Fruit fly (Drosophila melanogaster): ENCODE data around the gene CG7142.
A peak's percentile ranks its signal among the peaks of the same experiment; 100 is the strongest.

The CG7142 gene

DNA sequence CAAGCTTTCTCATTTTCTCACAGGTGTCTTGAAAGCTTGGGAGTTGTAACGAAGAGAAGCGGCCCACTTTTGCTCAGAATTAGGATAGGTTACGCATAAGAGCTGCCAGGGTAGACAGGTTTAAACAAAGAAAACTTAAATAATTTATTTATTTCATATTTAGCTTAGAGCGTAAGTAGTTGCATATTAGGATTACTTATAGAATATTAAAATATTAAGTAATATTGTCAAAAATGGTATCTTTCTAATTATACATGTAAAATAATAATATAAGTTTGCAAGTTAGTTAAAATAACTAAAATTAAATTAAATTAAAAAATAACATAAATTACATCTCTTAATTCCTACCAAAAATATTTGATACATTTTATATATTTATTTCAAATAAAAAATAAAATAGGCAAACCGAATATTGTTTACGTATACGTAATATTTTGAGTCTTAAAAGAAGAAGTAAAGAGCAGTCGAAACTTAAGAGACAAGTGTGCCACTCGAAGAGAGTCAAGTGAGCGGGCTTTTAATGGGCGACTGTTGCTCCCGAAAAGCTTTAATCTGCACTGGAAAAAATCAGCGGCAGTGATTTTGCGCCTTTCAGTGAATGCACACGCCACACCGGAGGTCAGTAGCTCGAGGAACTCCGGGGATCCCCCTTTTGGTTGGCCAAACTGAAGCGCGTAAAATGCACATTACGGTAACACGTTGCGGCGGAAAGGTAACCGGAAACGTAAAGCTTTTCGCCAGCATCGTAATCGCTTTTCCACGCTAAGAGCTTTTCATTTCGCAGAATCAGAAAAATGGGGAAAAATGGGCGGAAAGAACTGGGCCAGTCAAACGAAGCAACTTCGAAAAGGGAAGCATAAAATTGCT, 35.7 kb upstream of the CG7142 start (continued):
- no peak for TF ChIP-seq Sry-β (GFP tag; optimal IDR thresholded peaks at IDR 0.05)
- peak; percentile 15 for TF ChIP-seq dmrt99B (tag; optimal IDR thresholded peaks at IDR 0.05)
- TF ChIP-seq CG11504 (tag; optimal IDR thresholded peaks at IDR 0.05) = peak; percentile 20
- no peak for TF ChIP-seq HmgZ (tag; optimal IDR thresholded peaks at IDR 0.05)
- TF ChIP-seq CG17328 (GFP tag; IDR thresholded peaks at IDR 0.05) = peak; percentile 45; the same call in 1 of the 2 replicates
- no peak for TF ChIP-seq CG7963 (GFP tag; IDR thresholded peaks at IDR 0.05; ENCODE audit: partially characterized antibody)
- peak; percentile 56 for TF ChIP-seq Antp (GFP tag; optimal IDR thresholded peaks at IDR 0.05)
- TF ChIP-seq CG31441 (GFP tag; IDR thresholded peaks at IDR 0.05) = peak; percentile 36; the same call in 1 of the 2 replicates
- TF ChIP-seq NC2α (GFP tag; optimal IDR thresholded peaks at IDR 0.05) = no peak
- TF ChIP-seq CG9437 (GFP tag; optimal IDR thresholded peaks at IDR 0.05) = peak; percentile 74
- peak; percentile 14 for TF ChIP-seq Dip3 (GFP tag; optimal IDR thresholded peaks at IDR 0.05)
- no peak for TF ChIP-seq fd102C (GFP tag; optimal IDR thresholded peaks at IDR 0.05)
- peak; percentile 27 for TF ChIP-seq Xbp1 (GFP tag; optimal IDR thresholded peaks at IDR 0.05)
- TF ChIP-seq CG13123 (GFP tag; optimal IDR thresholded peaks at IDR 0.05) = no peak
- no peak for TF ChIP-seq CG1602 (GFP tag; optimal IDR thresholded peaks at IDR 0.05)
- no peak for TF ChIP-seq CG43689 (GFP tag; IDR thresholded peaks at IDR 0.05)
- peak; percentile 34; the same call in 1 of the 2 replicates for TF ChIP-seq CG6689 (GFP tag; IDR thresholded peaks at IDR 0.05)
- TF ChIP-seq CG34376 (GFP tag; optimal IDR thresholded peaks at IDR 0.05) = no peak
- TF ChIP-seq D19B (GFP tag; optimal IDR thresholded peaks at IDR 0.05) = no peak
- no peak for TF ChIP-seq trh (GFP tag; optimal IDR thresholded peaks at IDR 0.05)
- no peak for TF ChIP-seq fu2 (GFP tag; optimal IDR thresholded peaks at IDR 0.05)
- no peak for TF ChIP-seq croc (GFP tag; conservative IDR thresholded peaks at IDR 0.05)
- TF ChIP-seq ranshi (GFP tag; IDR thresholded peaks at IDR 0.05) = 0 out of 2 replicates have a peak, but pooled peaks have one; percentile 10
- TF ChIP-seq D19A (tag; optimal IDR thresholded peaks at IDR 0.05) = peak; percentile 28
- 0 out of 4 replicates have a peak, but pooled peaks have one; percentile 54 for TF ChIP-seq chinmo (GFP tag; IDR thresholded peaks at IDR 0.05; ENCODE audit: partially characterized antibody)
- no peak for TF ChIP-seq CG2116 (GFP tag; optimal IDR thresholded peaks at IDR 0.05)
- no peak for TF ChIP-seq insv (GFP tag; optimal IDR thresholded peaks at IDR 0.05)
- TF ChIP-seq CG34422 (GFP tag; IDR thresholded peaks at IDR 0.05) = 0 out of 3 replicates have a peak, but pooled peaks have one; percentile 23
- TF ChIP-seq btn (GFP tag; optimal IDR thresholded peaks at IDR 0.05) = no peak
- no peak for TF ChIP-seq CG1529 (GFP tag; optimal IDR thresholded peaks at IDR 0.05)
- TF ChIP-seq org-1 (GFP tag; optimal IDR thresholded peaks at IDR 0.05) = no peak
- peak; percentile 45 for TF ChIP-seq Hmr (GFP tag; optimal IDR thresholded peaks at IDR 0.05)
- TF ChIP-seq unc-4 (GFP tag; IDR thresholded peaks at IDR 0.05; ENCODE audit: partially characterized antibody) = no peak
- peak; percentile 28; the same call in 1 of the 2 replicates for TF ChIP-seq CG13287 (GFP tag; IDR thresholded peaks at IDR 0.05; ENCODE audit: partially characterized antibody)
- no peak for TF ChIP-seq Asciz (GFP tag; optimal IDR thresholded peaks at IDR 0.05)
- TF ChIP-seq CG14441 (GFP tag; IDR thresholded peaks at IDR 0.05) = peak; percentile 46; the same call in 1 of the 2 replicates
- TF ChIP-seq gcm2 (GFP tag; optimal IDR thresholded peaks at IDR 0.05) = no peak
- TF ChIP-seq CG6813 (GFP tag; optimal IDR thresholded peaks at IDR 0.05) = no peak
- peak; percentile 27 for TF ChIP-seq mam (GFP tag; optimal IDR thresholded peaks at IDR 0.05)
- TF ChIP-seq CG6791 (GFP tag; IDR thresholded peaks at IDR 0.05; ENCODE audit: partially characterized antibody) = no peak
- peak; percentile 12; the same call in 1 of the 3 replicates for TF ChIP-seq ase (GFP tag; IDR thresholded peaks at IDR 0.05)
- no peak for TF ChIP-seq HmgD (GFP tag; optimal IDR thresholded peaks at IDR 0.05)
- no peak for TF ChIP-seq CG5180 (GFP tag; optimal IDR thresholded peaks at IDR 0.05)
- peak; percentile 43; the same call in 1 of the 3 replicates for TF ChIP-seq Dbx (GFP tag; IDR thresholded peaks at IDR 0.05)
- peak; percentile 10 for TF ChIP-seq NfI (GFP tag; optimal IDR thresholded peaks at IDR 0.05)
- no peak for TF ChIP-seq trem (tag; optimal IDR thresholded peaks at IDR 0.05)
- TF ChIP-seq CG14014 (GFP tag; IDR thresholded peaks at IDR 0.05) = 0 out of 2 replicates have a peak, but pooled peaks have one; percentile 32
- no peak for TF ChIP-seq CG10366 (GFP tag; IDR thresholded peaks at IDR 0.05)
